Worm (Caenorhabditis elegans) whole organism, early embryonic: Measurements from ENCODE around the gene F09A5.2.

Experiments
- ama-1 ChIP-seq: fragments of 150-350 bp; optimal IDR thresholded peaks from 2 replicates; lab custom pipeline; 2014
- ceh-13 ChIP-seq: fragments of 200-800 bp; sonication (Bioruptor generic); optimal IDR thresholded peaks from 2 replicates; lab custom pipeline; 2018; ENCODE audit warnings: mild to moderate bottlenecking, missing genetic modification characterization, missing compliant biosample characterization
- hmbx-1 ChIP-seq: sonication (generic microtip); optimal IDR thresholded peaks from 2 replicates; lab custom pipeline; 2016; ENCODE audit warnings: mild to moderate bottlenecking, missing genetic modification characterization, missing compliant biosample characterization
- scrt-1 ChIP-seq: fragments of 200-800 bp; sonication (Bioruptor generic); IDR thresholded peaks from 2 replicates; pipeline ENCODE4 v1.3.6; 2022; ENCODE audit warnings: missing genetic modification characterization, missing compliant biosample characterization
- tbx-37 ChIP-seq: fragments of 200-800 bp; sonication (Bioruptor generic); conservative IDR thresholded peaks from 2 replicates; pipeline ENCODE4 v1.3.6; 2022; ENCODE audit warnings: missing genetic modification reagents, missing genetic modification characterization, missing compliant biosample characterization

DNA sequence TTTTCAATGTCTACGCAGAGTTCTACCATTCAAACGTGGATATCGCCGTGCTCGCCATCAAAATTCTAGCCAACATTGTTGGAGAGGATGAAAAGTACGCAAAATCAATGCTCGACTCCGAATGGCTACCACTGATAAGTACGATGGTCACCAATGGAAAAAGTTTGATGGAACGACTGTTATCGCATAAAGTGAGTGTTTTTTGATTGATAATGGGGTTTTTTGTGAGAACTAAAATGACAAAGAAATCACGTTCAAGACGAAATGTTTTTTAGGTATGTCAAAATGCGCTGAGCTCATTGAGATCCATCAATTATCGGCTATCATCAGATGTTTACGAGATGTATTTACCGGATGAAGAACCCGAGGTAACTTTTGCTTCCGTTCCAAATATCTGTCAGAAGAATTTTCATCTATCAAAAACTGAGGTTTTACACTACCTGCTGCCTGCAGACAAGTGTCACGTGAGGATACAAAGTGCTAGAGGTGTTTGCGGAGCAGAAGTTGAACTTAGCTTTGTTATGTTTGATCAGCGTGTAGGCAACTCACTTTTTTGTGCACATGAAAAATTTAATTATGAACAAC is 28.6 kb upstream of the F09A5.2 start:
- TF ChIP-seq hmbx-1 (tag; lab: Kevin White, UChicago) (no peak), ceh-13 (GFP tag; lab: Kevin White, UChicago) (no peak), scrt-1 (GFP tag; lab: Robert Waterston, UW) (no peak), ama-1 (lab: Kevin White, UChicago) (no peak), tbx-37 (GFP tag; lab: Robert Waterston, UW) (no peak)
